Fruit fly (Drosophila melanogaster): ENCODE results near the gene CG4520.

- TF ChIP-seq Myc (optimal IDR thresholded peaks at IDR 0.05), result no peak
- TF ChIP-seq insv (optimal IDR thresholded peaks at IDR 0.05), result no peak
- no peak for TF ChIP-seq h (optimal IDR thresholded peaks at IDR 0.05)
- TF ChIP-seq ttk (optimal IDR thresholded peaks at IDR 0.05), result no peak
- no peak for TF ChIP-seq psq (optimal IDR thresholded peaks at IDR 0.05)
- TF ChIP-seq Sin3A (optimal IDR thresholded peaks at IDR 0.05), result no peak
Observed at dm6 chr3R:15794258-15794727, 49.8 kb downstream of the CG4520 start.
